Worm (Caenorhabditis elegans) whole organism, L1 larva: Measurements from ENCODE around the gene T25E4.2.

Experiments
- C04F5.9 ChIP-seq: sonication (generic microtip); optimal IDR thresholded peaks from 2 replicates; lab custom pipeline; 2016; ENCODE audit warnings: missing genetic modification characterization, missing compliant biosample characterization
- C16A3.4 ChIP-seq: fragments of 150-350 bp; optimal IDR thresholded peaks from 2 replicates; lab custom pipeline; 2014; ENCODE audit warnings: missing biosample characterization, missing genetic modification characterization
- F16B12.6 ChIP-seq: fragments of 150-350 bp; optimal IDR thresholded peaks from 2 replicates; lab custom pipeline; 2014; ENCODE audit warnings: missing biosample characterization, missing genetic modification characterization
- alr-1 ChIP-seq: fragments of 200-800 bp; sonication (Bioruptor generic); optimal IDR thresholded peaks from 2 replicates; lab custom pipeline; 2018; ENCODE audit warnings: borderline replicate concordance, mild to moderate bottlenecking, missing genetic modification characterization, missing compliant biosample characterization
- ama-1 ChIP-seq: fragments of 150-350 bp; optimal IDR thresholded peaks from 2 replicates; lab custom pipeline; 2014
- blmp-1 ChIP-seq: fragments of 150-350 bp; optimal IDR thresholded peaks from 2 replicates; lab custom pipeline; 2014; ENCODE audit warnings: missing biosample characterization, missing genetic modification characterization
- ceh-63 ChIP-seq: fragments of 200-800 bp; sonication (Bioruptor generic); optimal IDR thresholded peaks from 2 replicates; lab custom pipeline; 2018; ENCODE audit warnings: mild to moderate bottlenecking, missing genetic modification characterization, missing compliant biosample characterization
- ceh-8 ChIP-seq: fragments of 200-800 bp; sonication (Bioruptor generic); optimal IDR thresholded peaks from 2 replicates; lab custom pipeline; 2018; ENCODE audit warnings: mild to moderate bottlenecking, missing genetic modification characterization, moderate library complexity, missing compliant biosample characterization
- ceh-82 ChIP-seq, 3 experiments: fragments of 150-350 bp in 1 of 3; sonication (generic microtip) in 2 of 3; optimal IDR thresholded peaks; 2 replicates each; lab custom pipeline; 2014 to 2017; ENCODE audit warnings: missing biosample characterization in 3 of 3, missing genetic modification characterization in 3 of 3
- ces-1 ChIP-seq: fragments of 150-350 bp; optimal IDR thresholded peaks from 2 replicates; lab custom pipeline; 2014; ENCODE audit warnings: missing biosample characterization, missing genetic modification reagents, missing genetic modification characterization
- dsc-1 ChIP-seq: sonication (generic microtip); optimal IDR thresholded peaks from 2 replicates; lab custom pipeline; 2016; ENCODE audit warnings: mild to moderate bottlenecking, missing genetic modification characterization, missing compliant biosample characterization
- efl-1 ChIP-seq, 4 experiments: fragments of 150-350 bp; optimal IDR thresholded peaks in 3 of 4; peaks in 1 of 4; 1 replicate in 1 of 4; 2 replicates in 3 of 4; lab custom pipeline; 2014; ENCODE audit warnings: missing biosample characterization in 2 of 4, missing genetic modification characterization in 2 of 4, missing genetic modification reagents in 2 of 4
- efl-3 ChIP-seq: fragments of 200-800 bp; sonication (Bioruptor generic); optimal IDR thresholded peaks from 2 replicates; lab custom pipeline; 2018; ENCODE audit warnings: mild to moderate bottlenecking, missing genetic modification characterization, missing compliant biosample characterization
- egl-27 ChIP-seq, 2 experiments: fragments of 150-350 bp in 1 of 2; sonication (generic microtip); optimal IDR thresholded peaks; 3 replicates each; lab custom pipeline; 2017 to 2018; ENCODE audit warnings: missing biosample characterization in 2 of 2, missing genetic modification characterization in 2 of 2, missing genetic modification reagents in 2 of 2
- elt-2 ChIP-seq: sonication (generic microtip); optimal IDR thresholded peaks from 2 replicates; lab custom pipeline; 2016; ENCODE audit warnings: missing genetic modification characterization, mild to moderate bottlenecking, inconsistent platforms, missing compliant biosample characterization, missing genetic modification reagents
- ets-5 ChIP-seq: fragments of 200-800 bp; sonication (Bioruptor generic); IDR thresholded peaks from 2 replicates; pipeline ENCODE4 v1.3.6; 2022; ENCODE audit warnings: missing genetic modification characterization, missing compliant biosample characterization
- fkh-4 ChIP-seq: sonication (generic microtip); optimal IDR thresholded peaks from 2 replicates; lab custom pipeline; 2016; ENCODE audit warnings: missing compliant biosample characterization, missing genetic modification characterization, borderline replicate concordance
- hlh-4 ChIP-seq: sonication (generic microtip); optimal IDR thresholded peaks from 2 replicates; lab custom pipeline; 2016; ENCODE audit warnings: mild to moderate bottlenecking, missing genetic modification characterization, missing compliant biosample characterization
- hpl-2 ChIP-seq: fragments of 150-350 bp; optimal IDR thresholded peaks from 2 replicates; lab custom pipeline; 2014; ENCODE audit warnings: missing biosample characterization, missing genetic modification reagents, missing genetic modification characterization
- irx-1 ChIP-seq: sonication (generic microtip); optimal IDR thresholded peaks from 2 replicates; lab custom pipeline; 2016; ENCODE audit warnings: missing genetic modification characterization, missing compliant biosample characterization
- jun-1 ChIP-seq: fragments of 150-350 bp; optimal IDR thresholded peaks from 2 replicates; lab custom pipeline; 2014; ENCODE audit warnings: missing biosample characterization, missing genetic modification reagents, missing genetic modification characterization
- lin-13 ChIP-seq: fragments of 150-350 bp; optimal IDR thresholded peaks from 2 replicates; lab custom pipeline; 2014; ENCODE audit warnings: missing biosample characterization, missing genetic modification reagents, missing genetic modification characterization
- lin-14 ChIP-seq: fragments of 200-800 bp; sonication (Bioruptor generic); optimal IDR thresholded peaks from 2 replicates; lab custom pipeline; 2018; ENCODE audit warnings: mild to moderate bottlenecking, missing genetic modification characterization, moderate library complexity, missing compliant biosample characterization
- lin-15B ChIP-seq: fragments of 150-350 bp; sonication (generic microtip); optimal IDR thresholded peaks from 3 replicates; lab custom pipeline; 2014; ENCODE audit warnings: missing biosample characterization, missing genetic modification characterization
- lin-35 ChIP-seq, 2 experiments: fragments of 150-350 bp; optimal IDR thresholded peaks; 2 replicates each; lab custom pipeline; 2014; ENCODE audit warnings: missing biosample characterization in 2 of 2, missing genetic modification characterization in 2 of 2, missing genetic modification reagents in 2 of 2
- lin-39 ChIP-seq: fragments of 150-350 bp; optimal IDR thresholded peaks from 2 replicates; lab custom pipeline; 2014; ENCODE audit warnings: missing biosample characterization, missing genetic modification reagents, missing genetic modification characterization
- lir-3 ChIP-seq: sonication (generic microtip); optimal IDR thresholded peaks from 2 replicates; lab custom pipeline; 2016; ENCODE audit warnings: mild to moderate bottlenecking, missing genetic modification characterization, moderate library complexity, missing compliant biosample characterization; ENCODE audit not compliant: poor library complexity
- mab-9 ChIP-seq: fragments of 200-800 bp; sonication (Bioruptor generic); IDR thresholded peaks from 2 replicates; pipeline ENCODE4 v1.3.6; 2022; ENCODE audit warnings: missing genetic modification reagents, missing genetic modification characterization, missing compliant biosample characterization
- mef-2 ChIP-seq: fragments of 150-350 bp; optimal IDR thresholded peaks from 2 replicates; lab custom pipeline; 2014; ENCODE audit warnings: missing biosample characterization, missing genetic modification characterization
- mep-1 ChIP-seq: fragments of 150-350 bp; optimal IDR thresholded peaks from 2 replicates; lab custom pipeline; 2014; ENCODE audit warnings: missing biosample characterization, missing genetic modification characterization
- nhr-19 ChIP-seq: fragments of 200-800 bp; sonication (Bioruptor generic); conservative IDR thresholded peaks from 2 replicates; pipeline ENCODE4 v1.3.6; 2022; ENCODE audit warnings: missing genetic modification characterization, missing compliant biosample characterization
- nhr-28 ChIP-seq: fragments of 150-350 bp; optimal IDR thresholded peaks from 2 replicates; lab custom pipeline; 2014; ENCODE audit warnings: missing biosample characterization, missing genetic modification characterization
- nhr-47 ChIP-seq: sonication (generic microtip); optimal IDR thresholded peaks from 2 replicates; lab custom pipeline; 2016; ENCODE audit warnings: mild to moderate bottlenecking, missing genetic modification characterization, moderate library complexity, missing compliant biosample characterization
- nhr-71 ChIP-seq: sonication (generic microtip); optimal IDR thresholded peaks from 2 replicates; lab custom pipeline; 2016; ENCODE audit warnings: mild to moderate bottlenecking, missing genetic modification characterization, moderate library complexity, missing compliant biosample characterization
- nhr-76 ChIP-seq: sonication (generic microtip); optimal IDR thresholded peaks from 2 replicates; lab custom pipeline; 2017; ENCODE audit warnings: missing biosample characterization, missing genetic modification characterization
- nhr-84 ChIP-seq: sonication (generic microtip); optimal IDR thresholded peaks from 2 replicates; lab custom pipeline; 2017; ENCODE audit warnings: missing biosample characterization, missing genetic modification characterization
- nhr-90 ChIP-seq: sonication (generic microtip); optimal IDR thresholded peaks from 2 replicates; lab custom pipeline; 2016; ENCODE audit warnings: mild to moderate bottlenecking, missing genetic modification characterization, missing compliant biosample characterization; ENCODE audit not compliant: poor library complexity
- pag-3 ChIP-seq: sonication (generic microtip); optimal IDR thresholded peaks from 2 replicates; lab custom pipeline; 2017; ENCODE audit warnings: missing genetic modification characterization, mild to moderate bottlenecking, missing compliant biosample characterization, antibody characterized with exemption, borderline replicate concordance; ENCODE audit not compliant: insufficient read depth
- pax-3 ChIP-seq: fragments of 200-800 bp; sonication (Bioruptor generic); optimal IDR thresholded peaks from 2 replicates; lab custom pipeline; 2018; ENCODE audit warnings: mild to moderate bottlenecking, missing genetic modification characterization, moderate library complexity, missing compliant biosample characterization
- pqm-1 ChIP-seq: sonication (generic microtip); optimal IDR thresholded peaks from 3 replicates; lab custom pipeline; 2017; ENCODE audit warnings: missing biosample characterization, missing genetic modification characterization
- skn-1 ChIP-seq: fragments of 150-350 bp; optimal IDR thresholded peaks from 2 replicates; lab custom pipeline; 2014; ENCODE audit warnings: missing biosample characterization, missing genetic modification characterization
- snpc-4 ChIP-seq: fragments of 150-350 bp; optimal IDR thresholded peaks from 2 replicates; lab custom pipeline; 2014; ENCODE audit warnings: missing biosample characterization, missing genetic modification characterization
- snu-23 ChIP-seq: sonication (generic microtip); optimal IDR thresholded peaks from 2 replicates; lab custom pipeline; 2016; ENCODE audit warnings: missing genetic modification characterization, missing compliant biosample characterization
- sox-4 ChIP-seq: sonication (generic microtip); optimal IDR thresholded peaks from 2 replicates; lab custom pipeline; 2016; ENCODE audit warnings: missing genetic modification characterization, missing compliant biosample characterization
- sptf-1 ChIP-seq: fragments of 150-350 bp; optimal IDR thresholded peaks from 2 replicates; lab custom pipeline; 2014; ENCODE audit warnings: missing biosample characterization, missing genetic modification characterization
- tbx-2 ChIP-seq: sonication (generic microtip); optimal IDR thresholded peaks from 2 replicates; lab custom pipeline; 2016; ENCODE audit warnings: missing genetic modification characterization, missing compliant biosample characterization
- tlp-1 ChIP-seq: fragments of 150-350 bp; optimal IDR thresholded peaks from 2 replicates; lab custom pipeline; 2014; ENCODE audit warnings: missing biosample characterization, missing genetic modification characterization
- unc-130 ChIP-seq: fragments of 150-350 bp; optimal IDR thresholded peaks from 2 replicates; lab custom pipeline; 2017; ENCODE audit warnings: missing biosample characterization, missing genetic modification characterization, inconsistent platforms
- unc-30 ChIP-seq: sonication (generic microtip); optimal IDR thresholded peaks from 2 replicates; lab custom pipeline; 2017; ENCODE audit warnings: missing biosample characterization, missing genetic modification characterization
- unc-62 ChIP-seq: fragments of 150-350 bp; optimal IDR thresholded peaks from 2 replicates; lab custom pipeline; 2014; ENCODE audit warnings: missing biosample characterization, missing genetic modification reagents, missing genetic modification characterization
- zag-1 ChIP-seq: fragments of 150-350 bp; optimal IDR thresholded peaks from 2 replicates; lab custom pipeline; 2014; ENCODE audit warnings: missing biosample characterization, missing genetic modification characterization
- zip-4 ChIP-seq: fragments of 200-800 bp; sonication (Bioruptor generic); optimal IDR thresholded peaks from 2 replicates; lab custom pipeline; 2018; ENCODE audit warnings: mild to moderate bottlenecking, missing genetic modification characterization, moderate library complexity, missing compliant biosample characterization

T25E4.2 gene

DNA sequence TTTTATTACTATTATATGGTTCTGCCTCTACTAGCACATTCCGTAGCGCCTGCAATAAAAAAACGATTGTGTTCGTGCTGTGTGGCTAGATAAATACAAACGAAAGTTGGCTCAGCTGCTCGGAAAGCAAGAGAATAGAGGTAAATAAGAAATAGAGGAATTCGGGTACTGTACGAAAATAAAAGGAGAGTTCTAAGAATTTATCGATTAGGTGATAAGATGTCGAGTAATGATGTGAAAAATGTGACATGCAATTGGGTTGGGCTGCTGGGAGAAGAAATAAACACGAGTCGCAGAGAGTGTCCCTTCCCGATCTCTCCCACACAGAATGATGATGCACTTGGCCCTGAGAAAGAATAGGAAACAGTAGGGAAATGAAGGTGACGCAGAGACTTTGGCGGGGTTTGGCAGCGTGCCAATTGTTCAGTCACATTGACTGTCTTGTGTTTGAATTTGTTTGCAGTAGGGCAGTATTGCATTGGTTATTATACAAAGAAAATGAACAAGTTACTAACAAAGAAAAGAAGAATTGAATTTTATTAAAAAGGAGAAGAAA lies 11.2 kb upstream of the T25E4.2 start, which contains the start of gene cdc-14:
Gene cdc-14, minus strand, starts transcription at position 51 of the 556 bp plus-strand sequence.
- TF ChIP-seq fkh-4 (no peak), unc-130 (tag; lab: Kevin White, UChicago) (peak; percentile 87), lin-39 (tag; lab: Kevin White, UChicago) (peak; percentile 8), pqm-1 (no peak), hlh-4 (tag; lab: Kevin White, UChicago) (no peak), snu-23 (GFP tag; lab: Kevin White, UChicago) (peak; percentile 92), mep-1 (peak; percentile 84), ets-5 (no peak), sptf-1 (tag; lab: Kevin White, UChicago) (no peak), nhr-71 (tag; lab: Kevin White, UChicago) (peak; percentile 90), C16A3.4 (tag; lab: Kevin White, UChicago) (peak; percentile 88), tlp-1 (no peak), mef-2 (tag; lab: Kevin White, UChicago) (no peak), nhr-84 (tag; lab: Kevin White, UChicago) (no peak), unc-30 (no peak), lin-35 (GFP tag; optimal IDR thresholded peaks at IDR 0.05; lab: Kevin White, UChicago) (peak; percentile 70 to 86), ama-1 (lab: Kevin White, UChicago) (peak; percentile 48), skn-1 (tag; lab: Kevin White, UChicago) (peak; percentile 63), nhr-90 (peak; percentile 64), jun-1 (tag; lab: Kevin White, UChicago) (no peak), pag-3 (tag; lab: Kevin White, UChicago) (peak; percentile 98), hpl-2 (no peak), lin-15B (tag; lab: Kevin White, UChicago) (peak; percentile 71), C04F5.9 (tag; lab: Kevin White, UChicago) (no peak), alr-1 (tag; lab: Kevin White, UChicago) (no peak), dsc-1 (tag; lab: Kevin White, UChicago) (no peak), snpc-4 (tag; lab: Kevin White, UChicago) (peak; percentile 81), lin-13 (GFP tag; lab: Kevin White, UChicago) (peak; percentile 72), nhr-28 (no peak), egl-27 (tag; optimal IDR thresholded peaks at IDR 0.05; lab: Kevin White, UChicago) (no peak), sox-4 (tag; lab: Kevin White, UChicago) (no peak), lir-3 (peak; percentile 57), ceh-82 (tag; optimal IDR thresholded peaks at IDR 0.05; lab: Kevin White, UChicago) (peak in 1 of 3 experiments; percentile 36), mab-9 (GFP tag; lab: Robert Waterston, UW) (0 out of 2 replicates have a peak, but pooled peaks have one; percentile 28), unc-62 (no peak), F16B12.6 (tag; lab: Kevin White, UChicago) (peak; percentile 39), irx-1 (tag; lab: Kevin White, UChicago) (no peak), lin-14 (peak; percentile 96), pax-3 (tag; lab: Kevin White, UChicago) (no peak), efl-1 (optimal IDR thresholded peaks at IDR 0.05; lab: Kevin White, UChicago) (peak; percentile 74 to 76), efl-1 (GFP tag; optimal IDR thresholded peaks at IDR 0.05 in 1 of 2; lab: Kevin White, UChicago) (peak; percentile 65 to 94), tbx-2 (tag; lab: Kevin White, UChicago) (peak; percentile 79), efl-3 (GFP tag; lab: Kevin White, UChicago) (no peak), nhr-19 (GFP tag; lab: Robert Waterston, UW) (peak; percentile 76), ces-1 (no peak), zag-1 (tag; lab: Kevin White, UChicago) (no peak), zip-4 (GFP tag; lab: Kevin White, UChicago) (no peak), nhr-47 (tag; lab: Kevin White, UChicago) (peak; percentile 61), elt-2 (peak; percentile 33), nhr-76 (tag; lab: Kevin White, UChicago) (no peak), ceh-63 (GFP tag; lab: Kevin White, UChicago) (no peak), ceh-8 (GFP tag; lab: Kevin White, UChicago) (no peak), blmp-1 (tag; lab: Kevin White, UChicago) (peak; percentile 64)
